Worm (Caenorhabditis elegans): ENCODE data around the gene C25F9.11.

Gene C25F9.11

ce11 chrV:19462612-19463011 lies 29.7 kb upstream of the C25F9.11 start, which contains the start of gene Y43F8B.25:
Y43F8B.25 (plus strand) TSS chrV:19462912.
- no peak for TF ChIP-seq tbx-2 (tag; optimal IDR thresholded peaks at IDR 0.05)
- TF ChIP-seq ceh-18 (tag; optimal IDR thresholded peaks at IDR 0.05) = no peak
- no peak for TF ChIP-seq hlh-6 (tag; optimal IDR thresholded peaks at IDR 0.05)
- no peak for TF ChIP-seq mec-3 (tag; optimal IDR thresholded peaks at IDR 0.05; ENCODE audit: borderline replicate concordance)

ce11 chrV:19462020-19462419 lies 29.1 kb upstream of the C25F9.11 start, which contains the start of gene Y43F8B.15:
Y43F8B.15 (minus strand) TSS chrV:19462120.
- no peak for TF ChIP-seq ceh-24 (tag; optimal IDR thresholded peaks at IDR 0.05)
- TF ChIP-seq ttx-3 (tag; optimal IDR thresholded peaks at IDR 0.05) = no peak
- no peak for TF ChIP-seq ama-1 (optimal IDR thresholded peaks at IDR 0.05)
- no peak for TF ChIP-seq hlh-8 (tag; optimal IDR thresholded peaks at IDR 0.05)
- TF ChIP-seq sox-4 (tag; optimal IDR thresholded peaks at IDR 0.05) = no peak
- no peak for TF ChIP-seq zip-5 (tag; optimal IDR thresholded peaks at IDR 0.05)
- TF ChIP-seq pqm-1 (tag; optimal IDR thresholded peaks at IDR 0.05) = no peak
- TF ChIP-seq mec-3 (tag; optimal IDR thresholded peaks at IDR 0.05; ENCODE audit: borderline replicate concordance) = no peak
- TF ChIP-seq dmd-4 (tag; optimal IDR thresholded peaks at IDR 0.05; ENCODE audit: borderline replicate concordance) = no peak

ce11 chrV:19457120-19457519 lies 24.2 kb upstream of the C25F9.11 start, which contains the start of gene Y43F8B.24:
Y43F8B.24 (plus strand) TSS chrV:19457420.
- TF ChIP-seq fkh-10 (GFP tag; optimal IDR thresholded peaks at IDR 0.05) (no peak), ceh-18 (tag; optimal IDR thresholded peaks at IDR 0.05) (no peak), ceh-22 (tag; optimal IDR thresholded peaks at IDR 0.05) (no peak), F13H6.1 (tag; optimal IDR thresholded peaks at IDR 0.05) (no peak), Y22D7AL.16 (tag; optimal IDR thresholded peaks at IDR 0.05) (no peak), tbx-2 (tag; optimal IDR thresholded peaks at IDR 0.05) (no peak), madf-2 (tag; optimal IDR thresholded peaks at IDR 0.05) (no peak)

- TF ChIP-seq hlh-13 (GFP tag; optimal IDR thresholded peaks at IDR 0.05) (no peak), ceh-18 (tag; optimal IDR thresholded peaks at IDR 0.05) (no peak), K09A11.1 (tag; optimal IDR thresholded peaks at IDR 0.05; ENCODE audit: insufficient read depth) (no peak), syd-9 (tag; optimal IDR thresholded peaks at IDR 0.05) (no peak), ceh-30 (tag; optimal IDR thresholded peaks at IDR 0.05) (no peak), mec-3 (tag; optimal IDR thresholded peaks at IDR 0.05; ENCODE audit: borderline replicate concordance) (no peak), hlh-6 (tag; optimal IDR thresholded peaks at IDR 0.05) (no peak), nfya-1 (tag; optimal IDR thresholded peaks at IDR 0.05) (no peak), rnt-1 (tag; optimal IDR thresholded peaks at IDR 0.05) (no peak), pros-1 (tag; optimal IDR thresholded peaks at IDR 0.05) (no peak)
Observed at ce11 chrV:19455650-19456049, 22.8 kb upstream of the C25F9.11 start, which contains the start of the genes Y43F8B.13 and Y43F8B.14. Y43F8B.13 (plus strand) TSS chrV:19455950. Y43F8B.14 (minus strand) TSS chrV:19455971.

ce11 chrV:19449544-19449943 lies 16.7 kb upstream of the C25F9.11 start, which contains the start of gene M04C3.5:
M04C3.5 (plus strand) TSS chrV:19449733.
- no peak for TF ChIP-seq madf-2 (tag; optimal IDR thresholded peaks at IDR 0.05)
- no peak for TF ChIP-seq nfya-1 (tag; optimal IDR thresholded peaks at IDR 0.05)
- TF ChIP-seq unc-55 (GFP tag; optimal IDR thresholded peaks at IDR 0.05) = no peak
- no peak for TF ChIP-seq pat-9 (tag; optimal IDR thresholded peaks at IDR 0.05)
- TF ChIP-seq fkh-6 (tag; optimal IDR thresholded peaks at IDR 0.05) = no peak
- TF ChIP-seq syd-9 (tag; optimal IDR thresholded peaks at IDR 0.05) = no peak
- peak; percentile 8 for TF ChIP-seq elt-2 (tag; optimal IDR thresholded peaks at IDR 0.05)

ce11 chrV:19448805-19449204 lies 15.9 kb upstream of the C25F9.11 start, which contains the start of gene M04C3.2:
M04C3.2 (minus strand) TSS chrV:19448905.
- TF ChIP-seq odd-2 (tag; optimal IDR thresholded peaks at IDR 0.05) (no peak), hlh-6 (tag; optimal IDR thresholded peaks at IDR 0.05) (no peak), lin-11 (tag; optimal IDR thresholded peaks at IDR 0.05) (no peak), madf-2 (tag; optimal IDR thresholded peaks at IDR 0.05) (no peak), ceh-9 (tag; optimal IDR thresholded peaks at IDR 0.05) (no peak), nfya-1 (tag; optimal IDR thresholded peaks at IDR 0.05) (no peak), ceh-18 (tag; optimal IDR thresholded peaks at IDR 0.05) (no peak), hlh-30 (tag; optimal IDR thresholded peaks at IDR 0.05; ENCODE audit: insufficient read depth) (no peak), ceh-6 (GFP tag; optimal IDR thresholded peaks at IDR 0.05) (no peak), ahr-1 (tag; optimal IDR thresholded peaks at IDR 0.05) (no peak), unc-55 (GFP tag; optimal IDR thresholded peaks at IDR 0.05) (no peak), tbx-2 (tag; optimal IDR thresholded peaks at IDR 0.05) (no peak), fkh-6 (tag; optimal IDR thresholded peaks at IDR 0.05) (no peak), elt-2 (tag; optimal IDR thresholded peaks at IDR 0.05) (no peak), pha-2 (tag; optimal IDR thresholded peaks at IDR 0.05) (no peak), fax-1 (tag; optimal IDR thresholded peaks at IDR 0.05) (no peak), ceh-34 (tag; optimal IDR thresholded peaks at IDR 0.05) (no peak)

Data from whole organism, late embryonic.